Worm (Caenorhabditis elegans) whole organism, L4 larva: ENCODE results near the gene nhr-275.

ENCODE experiments used
- F49E8.2 ChIP-seq: sonication (generic microtip); optimal IDR thresholded peaks from 2 replicates; lab custom pipeline; 2016; ENCODE audit warnings: missing compliant biosample characterization, mild to moderate bottlenecking, missing genetic modification characterization, borderline replicate concordance
- R02D3.7 ChIP-seq: fragments of 150-350 bp; sonication (generic microtip); optimal IDR thresholded peaks from 3 replicates; lab custom pipeline; 2014; ENCODE audit warnings: missing biosample characterization, missing genetic modification characterization
- ZK546.5 ChIP-seq, 2 experiments: sonication (generic microtip); optimal IDR thresholded peaks; 2 replicates each; lab custom pipeline; 2017; ENCODE audit warnings: missing biosample characterization in 2 of 2, missing genetic modification characterization in 2 of 2
- daf-12 ChIP-seq: fragments of 150-350 bp; optimal IDR thresholded peaks from 2 replicates; lab custom pipeline; 2014; ENCODE audit warnings: missing biosample characterization, missing genetic modification reagents, missing genetic modification characterization
- egl-27 ChIP-seq: sonication (generic microtip); optimal IDR thresholded peaks from 3 replicates; lab custom pipeline; 2017; ENCODE audit warnings: missing biosample characterization, missing genetic modification reagents, missing genetic modification characterization
- mdl-1 ChIP-seq, 2 experiments: fragments of 150-350 bp in 1 of 2; sonication (generic microtip) in 1 of 2; optimal IDR thresholded peaks; 2 replicates each; lab custom pipeline; 2014 to 2017; ENCODE audit warnings: missing biosample characterization in 2 of 2, missing genetic modification characterization in 2 of 2
- mes-2 ChIP-seq: sonication (generic microtip); optimal IDR thresholded peaks from 2 replicates; lab custom pipeline; 2016; ENCODE audit warnings: missing genotype, mild to moderate bottlenecking, missing genetic modification characterization, missing compliant biosample characterization; ENCODE audit not compliant: poor library complexity, severe bottlenecking
- skn-1 ChIP-seq: fragments of 150-350 bp; optimal IDR thresholded peaks from 2 replicates; lab custom pipeline; 2014; ENCODE audit warnings: missing biosample characterization, missing genetic modification characterization
- vab-7 ChIP-seq: fragments of 200-800 bp; sonication (Bioruptor generic); IDR thresholded peaks from 2 replicates; pipeline ENCODE4 v1.3.6; 2022; ENCODE audit warnings: missing genetic modification reagents, missing genetic modification characterization, missing compliant biosample characterization

DNA sequence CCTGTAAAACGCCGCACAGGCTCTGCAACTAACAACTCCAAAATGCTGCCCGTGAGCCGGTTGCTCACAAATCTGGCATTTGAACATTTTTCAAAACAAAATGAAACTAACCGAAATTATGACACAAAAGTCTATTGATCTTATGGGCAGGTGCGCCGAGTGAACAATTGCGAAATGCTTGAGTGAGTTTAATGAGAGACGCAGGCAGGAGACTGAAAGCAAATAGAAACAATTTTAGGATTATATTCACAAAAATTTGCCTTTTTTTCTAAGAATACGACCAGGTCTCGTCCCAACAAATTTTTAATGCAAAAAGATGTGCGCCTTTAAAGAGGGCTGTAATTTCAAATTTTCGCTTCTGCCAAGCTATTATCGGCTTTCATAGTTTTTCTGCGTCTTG is 2.4 kb downstream of the nhr-275 start, which contains the start of gene nhr-183:
- TF ChIP-seq mdl-1 (tag; optimal IDR thresholded peaks at IDR 0.05; lab: Kevin White, UChicago), result no peak
- TF ChIP-seq ZK546.5 (tag; optimal IDR thresholded peaks at IDR 0.05; lab: Kevin White, UChicago), result no peak
- TF ChIP-seq skn-1, result no peak
- TF ChIP-seq R02D3.7 (tag; lab: Kevin White, UChicago), result no peak
- no peak for TF ChIP-seq daf-12 (tag; lab: Kevin White, UChicago)
- no peak for TF ChIP-seq F49E8.2 (tag; lab: Kevin White, UChicago)
- TF ChIP-seq vab-7 (GFP tag; lab: Robert Waterston, UW), result no peak
- no peak for TF ChIP-seq mes-2
- no peak for TF ChIP-seq egl-27 (tag; lab: Kevin White, UChicago)
